Worm (Caenorhabditis elegans) whole organism, L4 larva: ENCODE data around the gene C35B1.3.

ENCODE experiments used
- F37D6.2 ChIP-seq: sonication (generic microtip); optimal IDR thresholded peaks from 2 replicates; lab custom pipeline; 2016; ENCODE audit warnings: mild to moderate bottlenecking, missing genetic modification characterization, missing compliant biosample characterization
- aly-2 ChIP-seq: sonication (generic microtip); optimal IDR thresholded peaks from 2 replicates; lab custom pipeline; 2018; ENCODE audit warnings: missing biosample characterization, missing genetic modification characterization
- dpl-1 ChIP-seq: fragments of 150-350 bp; optimal IDR thresholded peaks from 2 replicates; lab custom pipeline; 2014; ENCODE audit warnings: missing biosample characterization, missing genetic modification reagents, missing genetic modification characterization
- lin-39 ChIP-seq: fragments of 150-350 bp; optimal IDR thresholded peaks from 2 replicates; lab custom pipeline; 2014; ENCODE audit warnings: missing biosample characterization, missing genetic modification reagents, missing genetic modification characterization
- mdl-1 ChIP-seq, 2 experiments: fragments of 150-350 bp in 1 of 2; sonication (generic microtip) in 1 of 2; optimal IDR thresholded peaks; 2 replicates each; lab custom pipeline; 2014 to 2017; ENCODE audit warnings: missing biosample characterization in 2 of 2, missing genetic modification characterization in 2 of 2
- nhr-237 ChIP-seq: sonication (generic microtip); optimal IDR thresholded peaks from 2 replicates; lab custom pipeline; 2017; ENCODE audit warnings: missing biosample characterization, missing genetic modification characterization
- nhr-25 ChIP-seq: sonication (generic microtip); optimal IDR thresholded peaks from 2 replicates; lab custom pipeline; 2017; ENCODE audit warnings: missing genetic modification characterization, mild to moderate bottlenecking, missing compliant biosample characterization, antibody characterized with exemption, moderate library complexity, borderline replicate concordance; ENCODE audit not compliant: insufficient read depth
- nhr-77 ChIP-seq: fragments of 150-350 bp; optimal IDR thresholded peaks from 2 replicates; lab custom pipeline; 2014; ENCODE audit warnings: missing biosample characterization, missing genetic modification characterization
- saeg-2 ChIP-seq: fragments of 200-800 bp; sonication (Bioruptor generic); IDR thresholded peaks from 2 replicates; pipeline ENCODE4 v1.3.6; 2022; ENCODE audit warnings: missing genetic modification reagents, missing genetic modification characterization, missing compliant biosample characterization
- zag-1 ChIP-seq: fragments of 150-350 bp; optimal IDR thresholded peaks from 2 replicates; lab custom pipeline; 2014; ENCODE audit warnings: missing biosample characterization, missing genetic modification characterization
- zfp-2 ChIP-seq: sonication (generic microtip); optimal IDR thresholded peaks from 2 replicates; lab custom pipeline; 2016; ENCODE audit warnings: mild to moderate bottlenecking, missing genetic modification characterization, missing compliant biosample characterization

ce11 chrIV:4068480-4068879 lies 12.5 kb upstream of the C35B1.3 start, which contains the start of gene fbxb-55:
- TF ChIP-seq lin-39 (tag; lab: Kevin White, UChicago) (no peak), aly-2 (tag; lab: Kevin White, UChicago) (no peak), F37D6.2 (tag; lab: Kevin White, UChicago) (no peak), zag-1 (tag; lab: Kevin White, UChicago) (no peak), mdl-1 (tag; optimal IDR thresholded peaks at IDR 0.05; lab: Kevin White, UChicago) (no peak), nhr-25 (tag; lab: Kevin White, UChicago) (no peak), zfp-2 (tag; lab: Kevin White, UChicago) (no peak), dpl-1 (GFP tag; lab: Kevin White, UChicago) (no peak), nhr-237 (no peak), nhr-77 (tag; lab: Kevin White, UChicago) (no peak), saeg-2 (GFP tag; lab: Robert Waterston, UW) (no peak)
